Worm (Caenorhabditis elegans) whole organism, midembryonic: ENCODE results near the gene egl-43.

ENCODE experiments used
- T22C8.4 ChIP-seq: fragments of 200-800 bp; sonication (Bioruptor generic); IDR thresholded peaks from 2 replicates; pipeline ENCODE4 v1.3.6; 2022; ENCODE audit warnings: missing genetic modification characterization, missing compliant biosample characterization
- cog-1 ChIP-seq: sonication (generic microtip); optimal IDR thresholded peaks from 2 replicates; lab custom pipeline; 2016; ENCODE audit warnings: missing genetic modification characterization, missing compliant biosample characterization
- flt-1 ChIP-seq: fragments of 200-800 bp; sonication (Bioruptor generic); IDR thresholded peaks from 2 replicates; pipeline ENCODE4 v1.3.6; 2022; ENCODE audit warnings: missing genetic modification characterization, missing compliant biosample characterization
- klf-2 ChIP-seq: fragments of 200-800 bp; sonication (Bioruptor generic); conservative IDR thresholded peaks from 2 replicates; pipeline ENCODE4 v1.3.6; 2022; ENCODE audit warnings: missing genetic modification reagents, missing genetic modification characterization, missing compliant biosample characterization
- med-1 ChIP-seq: sonication (generic microtip); optimal IDR thresholded peaks from 2 replicates; lab custom pipeline; 2017; ENCODE audit warnings: missing genetic modification characterization, mild to moderate bottlenecking, missing compliant biosample characterization, antibody characterized with exemption, missing genetic modification reagents; ENCODE audit not compliant: insufficient read depth
- ref-1 ChIP-seq: fragments of 200-800 bp; sonication (Bioruptor generic); conservative IDR thresholded peaks from 2 replicates; pipeline ENCODE4 v1.3.6; 2022; ENCODE audit warnings: missing genetic modification reagents, missing genetic modification characterization, missing compliant biosample characterization
- tab-1 ChIP-seq: fragments of 200-800 bp; sonication (Bioruptor generic); IDR thresholded peaks from 2 replicates; pipeline ENCODE4 v1.3.6; 2022; ENCODE audit warnings: missing genetic modification characterization, missing compliant biosample characterization
- ztf-23 ChIP-seq: fragments of 200-800 bp; sonication (Bioruptor generic); IDR thresholded peaks from 2 replicates; pipeline ENCODE4 v1.3.6; 2022; ENCODE audit warnings: missing genetic modification reagents, missing genetic modification characterization, missing compliant biosample characterization
- ztf-29 ChIP-seq: fragments of 200-800 bp; sonication (Bioruptor generic); IDR thresholded peaks from 2 replicates; pipeline ENCODE4 v1.3.6; 2022; ENCODE audit warnings: missing genetic modification reagents, missing genetic modification characterization, missing compliant biosample characterization

The egl-43 gene

DNA sequence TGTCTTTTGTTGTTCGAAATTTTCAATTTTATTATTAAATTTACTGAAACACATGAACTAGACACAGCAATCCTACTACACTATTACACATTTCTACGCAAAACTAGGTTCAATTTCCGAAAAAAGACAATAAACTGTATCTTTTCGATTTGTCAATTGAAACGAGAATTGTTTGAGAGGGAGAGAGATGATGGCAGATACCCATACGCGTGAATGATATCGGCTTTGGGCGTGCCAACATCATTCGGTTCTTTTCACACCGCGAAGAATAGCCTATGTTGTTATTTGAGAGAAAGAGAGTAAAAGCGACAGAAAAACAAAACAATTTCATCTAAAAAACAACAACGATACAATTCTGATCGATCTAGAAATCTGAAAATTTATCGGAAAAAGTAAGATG, 56.7 kb downstream of the egl-43 start:
- TF ChIP-seq flt-1 (GFP tag; lab: Robert Waterston, UW) (no peak), cog-1 (tag; lab: Kevin White, UChicago) (no peak), klf-2 (GFP tag; lab: Robert Waterston, UW) (no peak), med-1 (no peak), ztf-29 (no peak), ref-1 (GFP tag; lab: Robert Waterston, UW) (no peak), ztf-23 (no peak), tab-1 (no peak), T22C8.4 (GFP tag; lab: Robert Waterston, UW) (no peak)

DNA sequence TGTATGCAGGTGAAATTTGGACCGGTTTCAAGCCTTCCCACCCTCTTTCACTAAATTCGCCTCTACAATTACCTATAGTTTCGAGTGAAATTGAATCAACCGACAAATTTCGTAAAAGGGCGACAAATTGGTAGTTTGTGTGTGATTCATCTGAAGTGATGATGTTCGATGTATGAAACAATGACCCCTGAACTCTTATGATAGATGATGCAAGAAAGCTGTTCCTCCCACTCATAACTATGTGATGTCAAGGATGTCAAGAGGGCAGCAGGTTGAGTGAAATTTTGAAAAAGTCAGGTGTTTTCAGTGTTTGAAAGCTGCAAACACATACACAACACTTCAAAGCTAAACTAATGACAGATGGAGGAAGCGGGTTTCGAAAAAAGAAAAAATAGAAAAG, 57.5 kb downstream of the egl-43 start:
- TF ChIP-seq T22C8.4 (GFP tag; lab: Robert Waterston, UW) = no peak
- TF ChIP-seq ztf-29 = no peak
- TF ChIP-seq klf-2 (GFP tag; lab: Robert Waterston, UW) = no peak
- TF ChIP-seq cog-1 (tag; lab: Kevin White, UChicago) = no peak
- TF ChIP-seq tab-1 = no peak
- no peak for TF ChIP-seq flt-1 (GFP tag; lab: Robert Waterston, UW)
- TF ChIP-seq ztf-23 = no peak
- no peak for TF ChIP-seq ref-1 (GFP tag; lab: Robert Waterston, UW)
- no peak for TF ChIP-seq med-1
